Fruit fly (Drosophila melanogaster): Measurements from ENCODE around the gene Cyp28d2.

Cyp28d2 gene

dm6 chr2L:5251150-5251549 lies 44.1 kb downstream of the Cyp28d2 start:
- TF ChIP-seq pan (optimal IDR thresholded peaks at IDR 0.05) = no peak

- TF ChIP-seq HLH106 (tag; optimal IDR thresholded peaks at IDR 0.05) (peak; percentile 15), Hr83 (GFP tag; optimal IDR thresholded peaks at IDR 0.05; ENCODE audit: poor library complexity, severe bottlenecking) (no peak)
Observed at dm6 chr2L:5251725-5252124, 44.7 kb downstream of the Cyp28d2 start.

- TF ChIP-seq CG32264 (GFP tag; optimal IDR thresholded peaks at IDR 0.05) (no peak), Jra (GFP tag; optimal IDR thresholded peaks at IDR 0.05) (peak; percentile 72), GATAd (GFP tag; optimal IDR thresholded peaks at IDR 0.05) (no peak), OdsH (GFP tag; optimal IDR thresholded peaks at IDR 0.05) (peak; percentile 82), usp (GFP tag; optimal IDR thresholded peaks at IDR 0.05) (no peak), rgr (GFP tag; optimal IDR thresholded peaks at IDR 0.05) (peak; percentile 66), N (GFP tag; optimal IDR thresholded peaks at IDR 0.05) (no peak), pan (optimal IDR thresholded peaks at IDR 0.05) (no peak), woc (GFP tag; optimal IDR thresholded peaks at IDR 0.05) (peak; percentile 90), brk (GFP tag; optimal IDR thresholded peaks at IDR 0.05) (peak; percentile 63), Vsx2 (GFP tag; optimal IDR thresholded peaks at IDR 0.05; ENCODE audit: partially characterized antibody) (peak; percentile 14), fru (GFP tag; optimal IDR thresholded peaks at IDR 0.05) (peak; percentile 87), dmrt93B (GFP tag; optimal IDR thresholded peaks at IDR 0.05) (peak; percentile 60), lola (GFP tag; optimal IDR thresholded peaks at IDR 0.05) (no peak), foxo (GFP tag; optimal IDR thresholded peaks at IDR 0.05) (peak in 1 of 2 experiments; percentile 81), Myc (optimal IDR thresholded peaks at IDR 0.05) (no peak), Hr78 (GFP tag; optimal IDR thresholded peaks at IDR 0.05) (no peak), Rel (GFP tag; optimal IDR thresholded peaks at IDR 0.05) (no peak), Rel (tag; optimal IDR thresholded peaks at IDR 0.05) (peak; percentile 17), sage (GFP tag; optimal IDR thresholded peaks at IDR 0.05) (no peak), Dif (GFP tag; optimal IDR thresholded peaks at IDR 0.05; ENCODE audit: partially characterized antibody) (peak; percentile 41), CG9705 (GFP tag; optimal IDR thresholded peaks at IDR 0.05) (peak; percentile 58), Mio (GFP tag; optimal IDR thresholded peaks at IDR 0.05) (no peak), Hr83 (GFP tag; optimal IDR thresholded peaks at IDR 0.05; ENCODE audit: poor library complexity, severe bottlenecking) (no peak), Dfd (GFP tag; optimal IDR thresholded peaks at IDR 0.05) (no peak), CrebA (GFP tag; optimal IDR thresholded peaks at IDR 0.05; ENCODE audit: borderline replicate concordance) (peak; percentile 61), jim (GFP tag; optimal IDR thresholded peaks at IDR 0.05) (no peak), tai (GFP tag; optimal IDR thresholded peaks at IDR 0.05) (peak; percentile 74), HLH106 (tag; optimal IDR thresholded peaks at IDR 0.05) (peak; percentile 82), dl (GFP tag; optimal IDR thresholded peaks at IDR 0.05; ENCODE audit: insufficient read depth in 1 of 2, partially characterized antibody in 2 of 2) (no peak), psq (GFP tag; optimal IDR thresholded peaks at IDR 0.05) (peak; percentile 77), Abd-B (GFP tag; optimal IDR thresholded peaks at IDR 0.05) (no peak), Hnf4 (GFP tag; optimal IDR thresholded peaks at IDR 0.05) (peak; percentile 31), br (GFP tag; optimal IDR thresholded peaks at IDR 0.05) (peak; percentile 75), ey (GFP tag; optimal IDR thresholded peaks at IDR 0.05) (peak; percentile 81), h (GFP tag; optimal IDR thresholded peaks at IDR 0.05) (peak; percentile 82), sv (GFP tag; optimal IDR thresholded peaks at IDR 0.05) (no peak), dsf (GFP tag; optimal IDR thresholded peaks at IDR 0.05; ENCODE audit: borderline replicate concordance) (peak; percentile 21), Sp1 (GFP tag; optimal IDR thresholded peaks at IDR 0.05) (peak; percentile 80)
Observed at dm6 chr2L:5252399-5253030, 45.4 kb downstream of the Cyp28d2 start.

All from whole organism, wandering third instar larva.